Fruit fly (Drosophila melanogaster): Measurements from ENCODE around the gene Trs33.

Gene Trs33

DNA sequence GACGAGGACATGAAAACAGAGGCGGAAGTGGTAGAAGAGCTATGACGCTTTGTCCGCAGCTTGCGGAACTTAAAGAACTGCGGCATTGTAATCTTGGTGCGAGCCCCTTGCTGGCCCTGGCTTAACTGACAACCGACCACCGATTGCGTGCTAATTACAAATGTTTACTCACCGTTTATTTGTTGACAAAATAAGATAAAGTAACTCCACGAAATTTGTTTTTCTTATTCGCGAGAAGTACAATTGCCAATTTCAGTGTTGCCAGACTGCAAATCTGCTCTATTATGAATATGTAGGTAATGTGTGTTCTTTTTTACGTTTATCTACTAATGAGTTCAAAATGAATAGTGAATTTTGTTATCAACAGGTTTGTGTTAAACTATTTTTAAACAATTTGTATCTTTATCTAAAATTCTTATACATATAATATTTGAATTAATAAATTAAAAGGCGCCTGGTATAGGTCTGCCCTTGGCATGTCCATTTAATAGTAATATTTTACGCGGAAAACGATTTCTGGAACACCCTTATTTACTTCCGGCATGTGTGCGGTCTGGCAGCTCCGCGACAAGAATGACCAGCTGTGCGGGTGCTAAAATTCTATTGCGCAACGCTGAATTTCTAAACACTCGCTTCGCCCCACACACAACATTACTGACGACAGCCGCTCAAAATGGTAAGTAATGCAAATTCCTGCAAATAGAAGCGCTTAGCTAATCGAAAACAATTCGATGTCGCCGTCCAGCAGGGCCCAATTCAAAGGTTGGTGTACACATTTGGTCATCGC lies 6.0 kb upstream of the Trs33 start, which contains the start of the genes Atg4b and Hibch (continued):
- TF ChIP-seq z (GFP tag; IDR thresholded peaks at IDR 0.05) (0 out of 3 replicates have a peak, but pooled peaks have one; percentile 22), CG34376 (GFP tag; optimal IDR thresholded peaks at IDR 0.05) (peak; percentile 82), CG10565 (GFP tag; optimal IDR thresholded peaks at IDR 0.05) (no peak), CG2202 (tag; optimal IDR thresholded peaks at IDR 0.05) (peak; percentile 48), CG8765 (GFP tag; IDR thresholded peaks at IDR 0.05) (peak; percentile 59; the same call in 1 of the 2 replicates), ro (GFP tag; IDR thresholded peaks at IDR 0.05) (peak; percentile 20; the same call in 1 of the 2 replicates), zfh2 (GFP tag; optimal IDR thresholded peaks at IDR 0.05) (peak; percentile 69), H15 (GFP tag; IDR thresholded peaks at IDR 0.05) (peak; percentile 73; the same call in 2 of the 3 replicates), CG31388 (GFP tag; optimal IDR thresholded peaks at IDR 0.05) (peak; percentile 54), CG13296 (GFP tag; optimal IDR thresholded peaks at IDR 0.05) (peak; percentile 86), YL-1 (GFP tag; optimal IDR thresholded peaks at IDR 0.05) (peak; percentile 94), Hr3 (GFP tag; optimal IDR thresholded peaks at IDR 0.05) (peak; percentile 84), BEAF-32 (GFP tag; optimal IDR thresholded peaks at IDR 0.05) (peak; percentile 41), fd96Cb (tag; optimal IDR thresholded peaks at IDR 0.05) (peak; percentile 82), Vsx1 (GFP tag; optimal IDR thresholded peaks at IDR 0.05) (no peak), pfk (GFP tag; optimal IDR thresholded peaks at IDR 0.05) (peak; percentile 47), CG9437 (GFP tag; optimal IDR thresholded peaks at IDR 0.05) (peak; percentile 72), CG12942 (GFP tag; optimal IDR thresholded peaks at IDR 0.05) (peak; percentile 74), Fer1 (GFP tag; optimal IDR thresholded peaks at IDR 0.05) (peak; percentile 90), CG6683 (GFP tag; optimal IDR thresholded peaks at IDR 0.05) (peak; percentile 68), luna (GFP tag; optimal IDR thresholded peaks at IDR 0.05) (no peak), CG3065 (GFP tag; optimal IDR thresholded peaks at IDR 0.05) (peak; percentile 53), cas (GFP tag; IDR thresholded peaks at IDR 0.05) (peak; percentile 69; the same call in 1 of the 2 replicates), trh (GFP tag; optimal IDR thresholded peaks at IDR 0.05) (peak; percentile 45), oc (tag; optimal IDR thresholded peaks at IDR 0.05) (no peak), CG2889 (GFP tag; IDR thresholded peaks at IDR 0.05) (peak; percentile 60; the same call in 1 of the 3 replicates), twi (tag; optimal IDR thresholded peaks at IDR 0.05) (peak; percentile 86), CrebB (tag; optimal IDR thresholded peaks at IDR 0.05) (peak; percentile 35), CG13775 (GFP tag; optimal IDR thresholded peaks at IDR 0.05) (peak; percentile 87), Scr (GFP tag; IDR thresholded peaks at IDR 0.05; ENCODE audit: partially characterized antibody) (peak; percentile 22; the same call in 1 of the 2 replicates), CG8944 (GFP tag; optimal IDR thresholded peaks at IDR 0.05) (peak; percentile 38), CG15479 (GFP tag; optimal IDR thresholded peaks at IDR 0.05) (peak; percentile 62), Six4 (GFP tag; optimal IDR thresholded peaks at IDR 0.05) (peak; percentile 62), Hmx (GFP tag; optimal IDR thresholded peaks at IDR 0.05) (no peak), CG8388 (GFP tag; optimal IDR thresholded peaks at IDR 0.05) (peak; percentile 76), CG10462 (GFP tag; optimal IDR thresholded peaks at IDR 0.05) (peak; percentile 57), chif (GFP tag; optimal IDR thresholded peaks at IDR 0.05) (no peak), D (optimal IDR thresholded peaks at IDR 0.05) (no peak), D (GFP tag; optimal IDR thresholded peaks at IDR 0.05) (peak; percentile 82), CG1233 (GFP tag; optimal IDR thresholded peaks at IDR 0.05) (peak; percentile 80), sim (GFP tag; IDR thresholded peaks at IDR 0.05) (no peak), Hr78 (GFP tag; optimal IDR thresholded peaks at IDR 0.05) (no peak), CHES-1-like (GFP tag; optimal IDR thresholded peaks at IDR 0.05) (peak; percentile 5), gt (GFP tag; IDR thresholded peaks at IDR 0.05) (peak; percentile 59; the same call in 1 of the 2 replicates), lilli (GFP tag; optimal IDR thresholded peaks at IDR 0.05) (peak; percentile 74), Meics (GFP tag; optimal IDR thresholded peaks at IDR 0.05) (peak; percentile 90), lola (GFP tag; optimal IDR thresholded peaks at IDR 0.05) (peak in 1 of 3 experiments; percentile 86), CG42726 (GFP tag; IDR thresholded peaks at IDR 0.05; ENCODE audit: partially characterized antibody) (peak; percentile 64)

Measured in whole organism, embryonic.